Fruit fly (Drosophila melanogaster): Measurements from ENCODE around the gene CG10947.

dm6 chr2L:20463316-20463856 is 48.8 kb upstream of the CG10947 start, which contains the start of gene CG2493:
- TF ChIP-seq kay (GFP tag; ENCODE audit: borderline replicate concordance) (no peak), Mnt (GFP tag; optimal IDR thresholded peaks at IDR 0.05) (no peak), Hr96 (GFP tag; optimal IDR thresholded peaks at IDR 0.05) (peak; percentile 15), cic (GFP tag; optimal IDR thresholded peaks at IDR 0.05) (no peak), Crg-1 (GFP tag; optimal IDR thresholded peaks at IDR 0.05) (no peak), ovo (GFP tag; optimal IDR thresholded peaks at IDR 0.05) (no peak), CG7101 (tag; optimal IDR thresholded peaks at IDR 0.05) (no peak), pad (GFP tag; optimal IDR thresholded peaks at IDR 0.05) (peak; percentile 29)
